Worm (Caenorhabditis elegans) whole organism, midembryonic: ENCODE measurements around the gene K08F4.5.

Experiments
- cog-1 ChIP-seq: sonication (generic microtip); optimal IDR thresholded peaks from 2 replicates; lab custom pipeline; 2016; ENCODE audit warnings: missing genetic modification characterization, missing compliant biosample characterization
- flt-1 ChIP-seq: fragments of 200-800 bp; sonication (Bioruptor generic); IDR thresholded peaks from 2 replicates; pipeline ENCODE4 v1.3.6; 2022; ENCODE audit warnings: missing genetic modification characterization, missing compliant biosample characterization
- med-1 ChIP-seq: sonication (generic microtip); optimal IDR thresholded peaks from 2 replicates; lab custom pipeline; 2017; ENCODE audit warnings: missing genetic modification characterization, mild to moderate bottlenecking, missing compliant biosample characterization, antibody characterized with exemption, missing genetic modification reagents; ENCODE audit not compliant: insufficient read depth
- ref-1 ChIP-seq: fragments of 200-800 bp; sonication (Bioruptor generic); conservative IDR thresholded peaks from 2 replicates; pipeline ENCODE4 v1.3.6; 2022; ENCODE audit warnings: missing genetic modification reagents, missing genetic modification characterization, missing compliant biosample characterization

DNA sequence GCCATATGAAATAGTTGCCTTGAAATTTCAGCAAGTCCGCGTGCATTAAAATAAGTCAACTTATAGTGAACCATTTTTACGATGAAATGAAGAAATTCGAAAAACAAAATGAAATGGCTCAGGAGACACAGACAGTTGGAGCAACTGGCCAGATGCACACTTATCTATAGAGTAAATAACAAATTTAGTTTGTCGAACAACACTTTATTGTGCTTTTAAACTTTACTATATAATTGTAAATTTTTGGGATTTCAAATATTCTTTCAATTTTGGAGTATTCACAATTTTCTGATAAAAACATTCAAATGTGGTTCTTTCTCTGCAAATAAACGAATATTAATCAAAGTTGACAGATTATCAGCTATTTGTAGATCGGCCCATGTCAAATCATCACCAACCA is 4.4 kb upstream of the K08F4.5 start, which contains the start of gene gst-3:
- TF ChIP-seq med-1 (GFP tag; lab: Kevin White, UChicago) (no peak), cog-1 (tag; lab: Kevin White, UChicago) (no peak), flt-1 (GFP tag; lab: Robert Waterston, UW) (no peak), ref-1 (GFP tag; lab: Robert Waterston, UW) (no peak)
